Worm (Caenorhabditis elegans) whole organism, mixed stage, embryonic: ENCODE data around the gene ins-20.

ENCODE experiments used
- blmp-1 ChIP-seq: fragments of 150-350 bp; optimal IDR thresholded peaks from 2 replicates; lab custom pipeline; 2014; ENCODE audit warnings: missing biosample characterization, missing genetic modification characterization
- ces-1 ChIP-seq: fragments of 150-350 bp; optimal IDR thresholded peaks from 2 replicates; lab custom pipeline; 2014; ENCODE audit warnings: missing biosample characterization, missing genetic modification reagents, missing genetic modification characterization
- nhr-76 ChIP-seq: sonication (generic microtip); optimal IDR thresholded peaks from 2 replicates; lab custom pipeline; 2017; ENCODE audit warnings: missing biosample characterization, missing genetic modification characterization
- pha-4 ChIP-seq: fragments of 150-350 bp; optimal IDR thresholded peaks from 2 replicates; lab custom pipeline; 2018; ENCODE audit warnings: missing biosample characterization, missing genetic modification reagents, missing genetic modification characterization
- zip-8 ChIP-seq: fragments of 150-350 bp; optimal IDR thresholded peaks from 2 replicates; lab custom pipeline; 2014; ENCODE audit warnings: missing biosample characterization, missing genetic modification characterization
- ztf-11 ChIP-seq: fragments of 150-350 bp; optimal IDR thresholded peaks from 2 replicates; lab custom pipeline; 2014; ENCODE audit warnings: missing biosample characterization, missing genetic modification characterization

- TF ChIP-seq nhr-76 (tag; lab: Kevin White, UChicago) (no peak), ces-1 (GFP tag; lab: Kevin White, UChicago) (no peak), pha-4 (no peak), zip-8 (tag; lab: Kevin White, UChicago) (peak; percentile 51), blmp-1 (tag; lab: Kevin White, UChicago) (no peak), ztf-11 (tag; lab: Kevin White, UChicago) (no peak)
Observed at ce11 chrII:5988224-5988623, 22.4 kb upstream of the ins-20 start, which contains the start of gene ins-2.
